Fruit fly (Drosophila melanogaster): ENCODE results near the gene CG46439.
A peak's percentile ranks its signal among the peaks of the same experiment; 100 is the strongest.

CG46439 gene

DNA sequence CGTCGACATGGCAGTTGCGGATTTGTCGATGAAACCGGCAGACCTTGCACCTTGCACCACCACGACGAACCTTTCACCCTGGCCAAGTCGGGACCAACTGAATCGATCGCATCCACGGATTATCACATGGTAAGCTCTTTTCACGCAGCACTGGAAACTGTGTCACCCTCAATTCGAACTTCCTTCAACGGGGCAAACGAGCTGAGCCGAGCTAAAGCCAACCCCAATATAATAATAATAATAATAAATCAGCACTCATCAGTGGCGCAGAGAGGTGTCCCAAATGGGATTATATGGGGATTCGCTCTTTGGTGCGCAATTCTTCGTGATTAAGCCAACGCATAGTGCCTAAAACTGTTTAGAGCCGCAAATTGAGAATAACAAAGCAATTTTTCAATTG, 44.8 kb downstream of the CG46439 start, which contains the start of gene CG43693:
Gene CG43693 (minus strand): TSS at position 101 of the 400 bp plus-strand sequence.
- TF ChIP-seq ey (GFP tag; optimal IDR thresholded peaks at IDR 0.05), result no peak
- TF ChIP-seq Hnf4 (GFP tag; optimal IDR thresholded peaks at IDR 0.05), result no peak
- TF ChIP-seq Abd-B (GFP tag; optimal IDR thresholded peaks at IDR 0.05), result no peak
- TF ChIP-seq br (GFP tag; optimal IDR thresholded peaks at IDR 0.05), result no peak
- no peak for TF ChIP-seq dl (GFP tag; optimal IDR thresholded peaks at IDR 0.05; ENCODE audit: insufficient read depth in 1 of 2, partially characterized antibody in 2 of 2)
- TF ChIP-seq dsf (GFP tag; optimal IDR thresholded peaks at IDR 0.05; ENCODE audit: borderline replicate concordance), result no peak
- TF ChIP-seq brk (GFP tag; optimal IDR thresholded peaks at IDR 0.05), result no peak
- no peak for TF ChIP-seq lola (GFP tag; optimal IDR thresholded peaks at IDR 0.05)
- no peak for TF ChIP-seq Jra (GFP tag; optimal IDR thresholded peaks at IDR 0.05)
- TF ChIP-seq pan (optimal IDR thresholded peaks at IDR 0.05), result no peak
- TF ChIP-seq Hr78 (GFP tag; optimal IDR thresholded peaks at IDR 0.05), result no peak
- no peak for TF ChIP-seq Hr83 (GFP tag; optimal IDR thresholded peaks at IDR 0.05; ENCODE audit: poor library complexity, severe bottlenecking)
- no peak for TF ChIP-seq CrebA (GFP tag; optimal IDR thresholded peaks at IDR 0.05; ENCODE audit: borderline replicate concordance)
- TF ChIP-seq usp (GFP tag; optimal IDR thresholded peaks at IDR 0.05), result no peak
- TF ChIP-seq N (GFP tag; optimal IDR thresholded peaks at IDR 0.05), result no peak

DNA sequence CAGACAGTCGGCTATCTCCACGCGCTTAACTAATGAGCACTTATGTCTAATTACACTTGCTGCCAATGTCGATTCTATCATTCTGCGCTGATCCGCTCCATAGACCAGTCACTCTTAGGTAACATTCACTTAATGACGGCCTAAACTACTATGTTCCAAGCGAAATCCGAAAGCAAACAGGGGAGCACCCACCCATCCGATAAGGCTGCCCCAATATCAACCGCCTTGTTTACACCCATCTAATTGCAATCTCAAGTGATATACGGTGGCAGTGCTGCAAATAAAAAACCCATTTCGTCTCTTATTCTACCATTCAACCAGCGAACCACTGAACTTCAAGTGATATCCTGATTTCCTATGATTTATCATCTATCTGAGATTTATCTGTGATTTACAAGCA, 46.6 kb downstream of the CG46439 start:
- TF ChIP-seq CrebA (GFP tag; optimal IDR thresholded peaks at IDR 0.05; ENCODE audit: borderline replicate concordance), result no peak
- no peak for TF ChIP-seq dl (GFP tag; optimal IDR thresholded peaks at IDR 0.05; ENCODE audit: insufficient read depth in 1 of 2, partially characterized antibody in 2 of 2)
- no peak for TF ChIP-seq h (GFP tag; optimal IDR thresholded peaks at IDR 0.05)
- TF ChIP-seq GATAd (GFP tag; optimal IDR thresholded peaks at IDR 0.05), result no peak
- TF ChIP-seq sage (GFP tag; optimal IDR thresholded peaks at IDR 0.05), result no peak
- TF ChIP-seq jim (GFP tag; optimal IDR thresholded peaks at IDR 0.05), result no peak
- no peak for TF ChIP-seq foxo (GFP tag; optimal IDR thresholded peaks at IDR 0.05)
- no peak for TF ChIP-seq HLH106 (tag; optimal IDR thresholded peaks at IDR 0.05)
- no peak for TF ChIP-seq Vsx2 (GFP tag; optimal IDR thresholded peaks at IDR 0.05; ENCODE audit: partially characterized antibody)
- no peak for TF ChIP-seq Sp1 (GFP tag; optimal IDR thresholded peaks at IDR 0.05)
- no peak for TF ChIP-seq ey (GFP tag; optimal IDR thresholded peaks at IDR 0.05)
- TF ChIP-seq N (GFP tag; optimal IDR thresholded peaks at IDR 0.05), result no peak
- no peak for TF ChIP-seq Abd-B (GFP tag; optimal IDR thresholded peaks at IDR 0.05)

DNA sequence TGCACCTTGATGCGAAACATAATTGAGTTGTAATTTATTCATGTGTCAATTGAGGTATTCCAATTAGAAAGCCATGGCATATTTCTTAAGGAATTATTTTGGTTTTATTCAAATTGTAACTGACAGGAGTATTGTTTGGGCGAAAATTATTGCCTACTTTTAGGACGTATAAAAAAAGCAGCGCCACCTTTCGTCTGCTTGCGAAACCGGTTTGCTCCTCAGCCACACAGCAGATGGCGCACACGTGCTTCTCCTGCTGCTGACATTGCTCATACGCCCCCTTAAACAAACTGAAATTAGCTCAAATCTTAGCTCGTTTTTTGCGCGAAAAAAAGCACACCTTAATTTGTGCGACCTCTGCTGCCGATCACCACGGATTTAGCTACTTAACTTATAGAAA, 48.2 kb downstream of the CG46439 start:
- TF ChIP-seq Jra (GFP tag; optimal IDR thresholded peaks at IDR 0.05) (no peak), foxo (GFP tag; optimal IDR thresholded peaks at IDR 0.05) (peak in 1 of 2 experiments; percentile 74), OdsH (GFP tag; optimal IDR thresholded peaks at IDR 0.05) (peak; percentile 60), sv (GFP tag; optimal IDR thresholded peaks at IDR 0.05) (peak; percentile 24), h (GFP tag; optimal IDR thresholded peaks at IDR 0.05) (peak; percentile 55), Rel (GFP tag; optimal IDR thresholded peaks at IDR 0.05) (no peak), Rel (tag; optimal IDR thresholded peaks at IDR 0.05) (no peak), dl (GFP tag; optimal IDR thresholded peaks at IDR 0.05; ENCODE audit: insufficient read depth in 1 of 2, partially characterized antibody in 2 of 2) (no peak), usp (GFP tag; optimal IDR thresholded peaks at IDR 0.05) (no peak), Hnf4 (GFP tag; optimal IDR thresholded peaks at IDR 0.05) (peak; percentile 43), psq (GFP tag; optimal IDR thresholded peaks at IDR 0.05) (peak; percentile 28), Dif (GFP tag; optimal IDR thresholded peaks at IDR 0.05; ENCODE audit: partially characterized antibody) (no peak), sage (GFP tag; optimal IDR thresholded peaks at IDR 0.05) (no peak), Hr83 (GFP tag; optimal IDR thresholded peaks at IDR 0.05; ENCODE audit: poor library complexity, severe bottlenecking) (peak; percentile 67), Dfd (GFP tag; optimal IDR thresholded peaks at IDR 0.05) (no peak), Myc (optimal IDR thresholded peaks at IDR 0.05) (peak; percentile 92), tai (GFP tag; optimal IDR thresholded peaks at IDR 0.05) (peak; percentile 43), ey (GFP tag; optimal IDR thresholded peaks at IDR 0.05) (peak; percentile 44), br (GFP tag; optimal IDR thresholded peaks at IDR 0.05) (peak; percentile 73), dmrt93B (GFP tag; optimal IDR thresholded peaks at IDR 0.05) (peak; percentile 21), Hr78 (GFP tag; optimal IDR thresholded peaks at IDR 0.05) (no peak), fru (GFP tag; optimal IDR thresholded peaks at IDR 0.05) (peak; percentile 60), jim (GFP tag; optimal IDR thresholded peaks at IDR 0.05) (peak; percentile 3), GATAd (GFP tag; optimal IDR thresholded peaks at IDR 0.05) (no peak), Vsx2 (GFP tag; optimal IDR thresholded peaks at IDR 0.05; ENCODE audit: partially characterized antibody) (peak; percentile 85), HLH106 (tag; optimal IDR thresholded peaks at IDR 0.05) (peak; percentile 45), CrebA (GFP tag; optimal IDR thresholded peaks at IDR 0.05; ENCODE audit: borderline replicate concordance) (no peak)
